Worm (Caenorhabditis elegans): Measurements from ENCODE around the gene kynu-1.

DNA sequence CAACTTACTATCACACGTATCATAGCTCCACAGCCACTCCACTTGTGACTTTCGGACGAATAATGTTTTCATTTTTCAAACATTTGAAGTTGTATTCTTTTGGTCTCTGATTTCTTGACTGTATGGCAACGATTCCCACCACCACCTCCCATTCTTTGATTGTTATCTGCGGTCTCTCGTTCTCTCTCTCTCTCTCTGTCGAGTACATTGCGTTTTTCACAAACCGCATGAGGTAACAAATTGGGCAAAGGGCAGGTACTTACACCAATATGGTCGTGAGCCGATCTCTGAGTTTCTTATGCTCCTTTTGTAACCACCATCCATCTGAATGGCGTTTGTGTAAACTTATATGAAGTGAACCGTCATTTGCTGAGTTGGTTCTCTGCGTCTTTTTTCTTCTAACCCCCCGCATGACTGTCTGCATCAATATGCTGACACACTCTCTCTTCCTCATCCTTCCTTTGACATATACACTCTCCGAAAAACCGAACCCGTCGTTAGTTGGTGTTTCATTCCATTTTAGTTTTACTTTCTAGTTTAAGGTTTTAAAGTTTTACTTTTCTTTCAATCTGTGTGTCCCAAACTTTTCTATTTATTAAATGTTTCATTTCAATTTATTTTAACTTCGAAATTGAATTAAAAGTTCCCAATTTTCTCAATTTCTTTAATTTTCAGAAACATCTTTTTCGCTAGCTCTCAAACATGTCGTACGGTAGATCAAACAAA, 51.4 kb downstream of the kynu-1 start, which contains the start of gene gln-1:
- TF ChIP-seq him-1 (tag; optimal IDR thresholded peaks at IDR 0.05), result no peak
- no peak for TF ChIP-seq dao-5 (tag; optimal IDR thresholded peaks at IDR 0.05)
- no peak for TF ChIP-seq W03F9.2 (tag; optimal IDR thresholded peaks at IDR 0.05)
